Worm (Caenorhabditis elegans) whole organism, early embryonic: ENCODE results near the gene Y46E12A.3.
A peak's percentile ranks its signal among the peaks of the same experiment; 100 is the strongest.

Experiments used
- B0310.2 ChIP-seq: sonication (generic microtip); optimal IDR thresholded peaks from 2 replicates; lab custom pipeline; 2016; ENCODE audit warnings: mild to moderate bottlenecking, missing genetic modification characterization, missing compliant biosample characterization
- F13C5.2 ChIP-seq: sonication (generic microtip); optimal IDR thresholded peaks from 2 replicates; lab custom pipeline; 2017; ENCODE audit warnings: mild to moderate bottlenecking, missing genetic modification characterization, inconsistent platforms, missing compliant biosample characterization
- aly-1 ChIP-seq: sonication (generic microtip); optimal IDR thresholded peaks from 2 replicates; lab custom pipeline; 2016; ENCODE audit warnings: missing genetic modification characterization, missing compliant biosample characterization
- ama-1 ChIP-seq: fragments of 150-350 bp; optimal IDR thresholded peaks from 2 replicates; lab custom pipeline; 2014
- ceh-13 ChIP-seq: fragments of 200-800 bp; sonication (Bioruptor generic); optimal IDR thresholded peaks from 2 replicates; lab custom pipeline; 2018; ENCODE audit warnings: mild to moderate bottlenecking, missing genetic modification characterization, missing compliant biosample characterization
- ceh-36 ChIP-seq: sonication (generic microtip); optimal IDR thresholded peaks from 2 replicates; lab custom pipeline; 2016; ENCODE audit warnings: missing genetic modification characterization, inconsistent platforms, missing compliant biosample characterization
- ets-7 ChIP-seq: sonication (generic microtip); optimal IDR thresholded peaks from 2 replicates; lab custom pipeline; 2016; ENCODE audit warnings: missing genotype, missing genetic modification characterization, missing compliant biosample characterization
- flt-1 ChIP-seq: fragments of 200-800 bp; sonication (Bioruptor generic); IDR thresholded peaks from 2 replicates; pipeline ENCODE4 v1.3.6; 2022; ENCODE audit warnings: missing genetic modification characterization, missing compliant biosample characterization
- hmbx-1 ChIP-seq: sonication (generic microtip); optimal IDR thresholded peaks from 2 replicates; lab custom pipeline; 2016; ENCODE audit warnings: mild to moderate bottlenecking, missing genetic modification characterization, missing compliant biosample characterization
- hmg-4 ChIP-seq: fragments of 200-800 bp; sonication (Bioruptor generic); optimal IDR thresholded peaks from 2 replicates; lab custom pipeline; 2018; ENCODE audit warnings: mild to moderate bottlenecking, missing genetic modification characterization, missing compliant biosample characterization
- hnd-1 ChIP-seq: sonication (generic microtip); optimal IDR thresholded peaks from 2 replicates; lab custom pipeline; 2016; ENCODE audit warnings: missing genetic modification characterization, missing compliant biosample characterization
- pes-1 ChIP-seq: fragments of 200-800 bp; sonication (Bioruptor generic); IDR thresholded peaks from 2 replicates; pipeline ENCODE4 v1.3.6; 2022; ENCODE audit warnings: missing genetic modification reagents, missing genetic modification characterization, missing compliant biosample characterization
- scrt-1 ChIP-seq: fragments of 200-800 bp; sonication (Bioruptor generic); IDR thresholded peaks from 2 replicates; pipeline ENCODE4 v1.3.6; 2022; ENCODE audit warnings: missing genetic modification characterization, missing compliant biosample characterization
- sea-1 ChIP-seq: fragments of 200-800 bp; sonication (Bioruptor generic); conservative IDR thresholded peaks from 2 replicates; pipeline ENCODE4 v1.3.6; 2022; ENCODE audit warnings: missing genetic modification characterization, missing compliant biosample characterization
- tbx-11 ChIP-seq: fragments of 200-800 bp; sonication (Bioruptor generic); IDR thresholded peaks from 2 replicates; pipeline ENCODE4 v1.3.6; 2022; ENCODE audit warnings: missing genetic modification characterization, missing compliant biosample characterization
- tbx-37 ChIP-seq: fragments of 200-800 bp; sonication (Bioruptor generic); conservative IDR thresholded peaks from 2 replicates; pipeline ENCODE4 v1.3.6; 2022; ENCODE audit warnings: missing genetic modification reagents, missing genetic modification characterization, missing compliant biosample characterization
- tra-4 ChIP-seq: sonication (generic microtip); optimal IDR thresholded peaks from 2 replicates; lab custom pipeline; 2017; ENCODE audit warnings: missing genetic modification characterization, missing compliant biosample characterization

The Y46E12A.3 gene

ce11 chrIII:1788033-1788432 lies 33.3 kb upstream of the Y46E12A.3 start, which contains the start of gene rimb-1:
Gene rimb-1, plus strand, starts transcription at chrIII:1788333.
- no peak for TF ChIP-seq flt-1 (GFP tag; lab: Robert Waterston, UW)
- no peak for TF ChIP-seq tra-4 (tag; lab: Kevin White, UChicago)
- TF ChIP-seq F13C5.2 (tag; lab: Kevin White, UChicago), result no peak
- no peak for TF ChIP-seq sea-1 (GFP tag; lab: Robert Waterston, UW)
- TF ChIP-seq ceh-36 (tag; lab: Kevin White, UChicago), result no peak
- no peak for TF ChIP-seq ceh-13
- no peak for TF ChIP-seq hmg-4
- no peak for TF ChIP-seq hmbx-1 (tag; lab: Kevin White, UChicago)
- TF ChIP-seq B0310.2 (tag; lab: Kevin White, UChicago), result no peak
- no peak for TF ChIP-seq pes-1
- no peak for TF ChIP-seq ets-7

ce11 chrIII:1785776-1786175 lies 31.0 kb upstream of the Y46E12A.3 start:
- TF ChIP-seq ceh-36 (tag; lab: Kevin White, UChicago) (no peak), tra-4 (tag; lab: Kevin White, UChicago) (no peak)

ce11 chrIII:1777969-1778368 lies 23.2 kb upstream of the Y46E12A.3 start, which contains the start of gene Y39A3CL.4:
Gene Y39A3CL.4, minus strand, starts transcription at chrIII:1778069.
- TF ChIP-seq scrt-1 (no peak), aly-1 (tag; lab: Kevin White, UChicago) (no peak), sea-1 (GFP tag; lab: Robert Waterston, UW) (no peak), hmg-4 (no peak), flt-1 (GFP tag; lab: Robert Waterston, UW) (no peak), ets-7 (no peak), tbx-37 (no peak), pes-1 (no peak), ceh-36 (tag; lab: Kevin White, UChicago) (no peak), ceh-13 (no peak), hnd-1 (tag; lab: Kevin White, UChicago) (no peak), ama-1 (no peak), F13C5.2 (tag; lab: Kevin White, UChicago) (no peak), B0310.2 (tag; lab: Kevin White, UChicago) (no peak), tbx-11 (GFP tag; lab: Robert Waterston, UW) (no peak), hmbx-1 (tag; lab: Kevin White, UChicago) (no peak)

- TF ChIP-seq tbx-37 (no peak), tbx-11 (GFP tag; lab: Robert Waterston, UW) (no peak), scrt-1 (no peak), F13C5.2 (tag; lab: Kevin White, UChicago) (peak; percentile 46)
These were observed 22.7 kb upstream of the Y46E12A.3 start, which contains the start of gene Y39A3CL.3 for ce11 chrIII:1777468-1777867. Gene Y39A3CL.3, plus strand, starts transcription at chrIII:1777802.

- TF ChIP-seq flt-1 (GFP tag; lab: Robert Waterston, UW) (no peak), ama-1 (no peak), ets-7 (no peak), sea-1 (GFP tag; lab: Robert Waterston, UW) (no peak), hmbx-1 (tag; lab: Kevin White, UChicago) (no peak), F13C5.2 (tag; lab: Kevin White, UChicago) (no peak)
These were observed 15.3 kb upstream of the Y46E12A.3 start, which contains the start of gene tbx-43 for ce11 chrIII:1769993-1770392. Gene tbx-43, minus strand, starts transcription at chrIII:1770093.

- TF ChIP-seq ama-1 (no peak), B0310.2 (tag; lab: Kevin White, UChicago) (no peak), scrt-1 (no peak), tra-4 (tag; lab: Kevin White, UChicago) (no peak), ceh-13 (no peak), pes-1 (no peak), aly-1 (tag; lab: Kevin White, UChicago) (no peak), hmg-4 (no peak), ceh-36 (tag; lab: Kevin White, UChicago) (no peak), hnd-1 (tag; lab: Kevin White, UChicago) (no peak), tbx-37 (no peak), hmbx-1 (tag; lab: Kevin White, UChicago) (no peak), flt-1 (GFP tag; lab: Robert Waterston, UW) (no peak)
These were observed 9.7 kb upstream of the Y46E12A.3 start for ce11 chrIII:1764463-1764862.

ce11 chrIII:1763222-1763621 lies 8.5 kb upstream of the Y46E12A.3 start, which contains the start of gene cnc-6:
Gene cnc-6, plus strand, starts transcription at chrIII:1763522.
- TF ChIP-seq B0310.2 (tag; lab: Kevin White, UChicago) (no peak), hnd-1 (tag; lab: Kevin White, UChicago) (no peak), scrt-1 (no peak), hmg-4 (no peak), flt-1 (GFP tag; lab: Robert Waterston, UW) (no peak), ceh-13 (no peak), tbx-37 (no peak)

- no peak for TF ChIP-seq hnd-1 (tag; lab: Kevin White, UChicago)
- no peak for TF ChIP-seq flt-1 (GFP tag; lab: Robert Waterston, UW)
- no peak for TF ChIP-seq tra-4 (tag; lab: Kevin White, UChicago)
- TF ChIP-seq ceh-36 (tag; lab: Kevin White, UChicago), result no peak
These were observed 3.9 kb upstream of the Y46E12A.3 start, which contains the start of gene Y46E12A.2 for ce11 chrIII:1758632-1759031. Gene Y46E12A.2, plus strand, starts transcription at chrIII:1758932.

ce11 chrIII:1758151-1758550 lies 3.4 kb upstream of the Y46E12A.3 start, which contains the start of gene Y46E12A.5:
Gene Y46E12A.5, minus strand, starts transcription at chrIII:1758251.
- TF ChIP-seq flt-1 (GFP tag; lab: Robert Waterston, UW) (no peak), F13C5.2 (tag; lab: Kevin White, UChicago) (no peak), ceh-36 (tag; lab: Kevin White, UChicago) (no peak), tbx-11 (GFP tag; lab: Robert Waterston, UW) (no peak), aly-1 (tag; lab: Kevin White, UChicago) (no peak), B0310.2 (tag; lab: Kevin White, UChicago) (no peak), ceh-13 (no peak), hmg-4 (no peak), pes-1 (no peak), hmbx-1 (tag; lab: Kevin White, UChicago) (no peak), hnd-1 (tag; lab: Kevin White, UChicago) (no peak), ama-1 (no peak)
